Worm (Caenorhabditis elegans) whole organism, L3 larva: ENCODE measurements around the gene spe-43.

ENCODE experiments used
- ceh-82 ChIP-seq: fragments of 150-350 bp; optimal IDR thresholded peaks from 2 replicates; lab custom pipeline; 2014; ENCODE audit warnings: missing biosample characterization, missing genetic modification characterization
- egl-27 ChIP-seq: sonication (generic microtip); optimal IDR thresholded peaks from 4 replicates; lab custom pipeline; 2017; ENCODE audit warnings: missing biosample characterization, missing genetic modification reagents, missing genetic modification characterization
- elt-2 ChIP-seq: sonication (generic microtip); optimal IDR thresholded peaks from 2 replicates; lab custom pipeline; 2016; ENCODE audit warnings: missing genetic modification reagents, mild to moderate bottlenecking, missing genetic modification characterization, missing compliant biosample characterization
- nhr-11 ChIP-seq: fragments of 150-350 bp; optimal IDR thresholded peaks from 2 replicates; lab custom pipeline; 2014; ENCODE audit warnings: missing biosample characterization, missing genetic modification characterization
- skn-1 ChIP-seq: fragments of 150-350 bp; optimal IDR thresholded peaks from 2 replicates; lab custom pipeline; 2014; ENCODE audit warnings: missing biosample characterization, missing genetic modification characterization
- snpc-4 ChIP-seq: fragments of 150-350 bp; optimal IDR thresholded peaks from 2 replicates; lab custom pipeline; 2014; ENCODE audit warnings: missing biosample characterization, missing genetic modification characterization
- unc-62 ChIP-seq: fragments of 150-350 bp; sonication (generic microtip); optimal IDR thresholded peaks from 4 replicates; lab custom pipeline; 2014; ENCODE audit warnings: missing biosample characterization, missing genetic modification reagents, missing genetic modification characterization

- TF ChIP-seq skn-1 (tag; lab: Kevin White, UChicago), result no peak
- no peak for TF ChIP-seq snpc-4 (tag; lab: Kevin White, UChicago)
- no peak for TF ChIP-seq ceh-82 (tag; lab: Kevin White, UChicago)
- TF ChIP-seq nhr-11 (tag; lab: Kevin White, UChicago), result no peak
- TF ChIP-seq egl-27 (tag; lab: Kevin White, UChicago), result no peak
- TF ChIP-seq unc-62, result no peak
- no peak for TF ChIP-seq elt-2 (tag; lab: Kevin White, UChicago)
These were observed 23.0 kb upstream of the spe-43 start, which contains the start of gene scl-14 for ce11 chrIV:13165181-13165580.
